Worm (Caenorhabditis elegans) whole organism, L3 larva: ENCODE measurements around the gene sra-3.

Experiments
- R02D3.7 ChIP-seq: fragments of 150-350 bp; optimal IDR thresholded peaks from 2 replicates; lab custom pipeline; 2014; ENCODE audit warnings: missing biosample characterization, missing genetic modification characterization
- ama-1 ChIP-seq: fragments of 150-350 bp; optimal IDR thresholded peaks from 2 replicates; lab custom pipeline; 2018
- daf-12 ChIP-seq: fragments of 150-350 bp; optimal IDR thresholded peaks from 2 replicates; lab custom pipeline; 2014; ENCODE audit warnings: missing biosample characterization, missing genetic modification reagents, missing genetic modification characterization
- egl-5 ChIP-seq: fragments of 150-350 bp; optimal IDR thresholded peaks from 2 replicates; lab custom pipeline; 2017; ENCODE audit warnings: missing biosample characterization, missing genetic modification reagents, missing genetic modification characterization, inconsistent platforms
- elt-2 ChIP-seq: sonication (generic microtip); optimal IDR thresholded peaks from 2 replicates; lab custom pipeline; 2016; ENCODE audit warnings: missing genetic modification reagents, mild to moderate bottlenecking, missing genetic modification characterization, missing compliant biosample characterization
- fos-1 ChIP-seq: fragments of 150-350 bp; optimal IDR thresholded peaks from 2 replicates; lab custom pipeline; 2014; ENCODE audit warnings: missing biosample characterization, missing genetic modification characterization
- lin-39 ChIP-seq: fragments of 150-350 bp; optimal IDR thresholded peaks from 2 replicates; lab custom pipeline; 2018; ENCODE audit warnings: missing biosample characterization, missing genetic modification reagents, missing genetic modification characterization
- nfya-1 ChIP-seq: sonication (generic microtip); optimal IDR thresholded peaks from 2 replicates; lab custom pipeline; 2017; ENCODE audit warnings: missing genetic modification characterization, mild to moderate bottlenecking, missing compliant biosample characterization, antibody characterized with exemption, moderate library complexity; ENCODE audit not compliant: insufficient read depth
- nhr-67 ChIP-seq: fragments of 150-350 bp; optimal IDR thresholded peaks from 2 replicates; lab custom pipeline; 2014; ENCODE audit warnings: missing biosample characterization, missing genetic modification characterization
- nhr-77 ChIP-seq: fragments of 150-350 bp; optimal IDR thresholded peaks from 2 replicates; lab custom pipeline; 2014; ENCODE audit warnings: missing biosample characterization, missing genetic modification characterization
- skn-1 ChIP-seq: fragments of 150-350 bp; optimal IDR thresholded peaks from 2 replicates; lab custom pipeline; 2014; ENCODE audit warnings: missing biosample characterization, missing genetic modification characterization
- unc-62 ChIP-seq: fragments of 150-350 bp; sonication (generic microtip); optimal IDR thresholded peaks from 4 replicates; lab custom pipeline; 2014; ENCODE audit warnings: missing biosample characterization, missing genetic modification reagents, missing genetic modification characterization
- ztf-11 ChIP-seq: fragments of 150-350 bp; optimal IDR thresholded peaks from 2 replicates; lab custom pipeline; 2014; ENCODE audit warnings: missing biosample characterization, missing genetic modification characterization
- ztf-4 ChIP-seq: fragments of 150-350 bp; optimal IDR thresholded peaks from 2 replicates; lab custom pipeline; 2014; ENCODE audit warnings: missing biosample characterization, missing genetic modification characterization

ce11 chrII:9493242-9494058 is 47.2 kb downstream of the sra-3 start:
- TF ChIP-seq elt-2 (tag; lab: Kevin White, UChicago) (no peak), skn-1 (tag; lab: Kevin White, UChicago) (no peak), ama-1 (no peak), egl-5 (tag; lab: Kevin White, UChicago) (no peak), nhr-77 (tag; lab: Kevin White, UChicago) (no peak), nfya-1 (tag; lab: Kevin White, UChicago) (no peak), R02D3.7 (tag; lab: Kevin White, UChicago) (no peak), daf-12 (tag; lab: Kevin White, UChicago) (no peak), unc-62 (no peak), ztf-4 (tag; lab: Kevin White, UChicago) (no peak), ztf-11 (tag; lab: Kevin White, UChicago) (no peak), fos-1 (tag; lab: Kevin White, UChicago) (no peak), nhr-67 (tag; lab: Kevin White, UChicago) (no peak), lin-39 (tag; lab: Kevin White, UChicago) (no peak)
